Fruit fly (Drosophila melanogaster): ENCODE data around the gene RpS19b.

- TF ChIP-seq CG8159 (tag; optimal IDR thresholded peaks at IDR 0.05) (no peak), CG13204 (GFP tag; optimal IDR thresholded peaks at IDR 0.05) (no peak), CG14655 (GFP tag; optimal IDR thresholded peaks at IDR 0.05) (no peak)
Measured at dm6 chr3R:23927429-23927828, 5.9 kb downstream of the RpS19b start, which contains the start of gene CG13601.
